Worm (Caenorhabditis elegans): ENCODE measurements around the gene R12B2.7.

Gene R12B2.7

DNA sequence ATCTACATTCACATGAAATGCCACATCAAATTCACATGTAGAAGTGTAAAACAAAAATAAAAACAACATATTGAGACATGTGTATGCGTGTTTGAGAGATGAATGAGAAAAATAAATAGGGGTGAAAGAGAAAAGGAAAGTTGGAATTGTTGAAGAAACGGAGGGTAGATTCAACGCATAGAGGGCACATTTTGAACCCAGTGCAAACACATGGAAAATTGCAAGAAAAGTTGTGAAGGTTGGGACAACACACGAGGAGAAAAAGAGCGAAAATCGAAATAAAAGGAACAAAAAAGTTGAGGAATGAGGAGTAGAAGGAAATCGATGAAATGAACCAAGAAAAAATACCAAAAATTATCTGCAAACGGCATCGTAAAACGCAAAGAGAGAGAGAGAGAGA lies 24.8 kb downstream of the R12B2.7 start:
- no peak for TF ChIP-seq aha-1 (tag; optimal IDR thresholded peaks at IDR 0.05)
- peak; percentile 9 for TF ChIP-seq lin-14 (GFP tag; optimal IDR thresholded peaks at IDR 0.05)
- TF ChIP-seq dsc-1 (tag; optimal IDR thresholded peaks at IDR 0.05) = peak; percentile 57
- TF ChIP-seq blmp-1 (tag; optimal IDR thresholded peaks at IDR 0.05) = peak; percentile 57

- TF ChIP-seq grh-1 (GFP tag; IDR thresholded peaks at IDR 0.05) (no peak), swsn-7 (tag; optimal IDR thresholded peaks at IDR 0.05) (no peak), nhr-20 (tag; optimal IDR thresholded peaks at IDR 0.05) (no peak), unc-30 (tag; optimal IDR thresholded peaks at IDR 0.05) (no peak), nhr-11 (tag; optimal IDR thresholded peaks at IDR 0.05) (no peak), unc-98 (GFP tag; IDR thresholded peaks at IDR 0.05) (no peak), aha-1 (tag; optimal IDR thresholded peaks at IDR 0.05) (no peak), ceh-63 (GFP tag; optimal IDR thresholded peaks at IDR 0.05) (no peak), ztf-4 (tag; optimal IDR thresholded peaks at IDR 0.05) (no peak), vab-15 (tag; optimal IDR thresholded peaks at IDR 0.05) (no peak), blmp-1 (tag; optimal IDR thresholded peaks at IDR 0.05) (no peak), nhr-47 (tag; optimal IDR thresholded peaks at IDR 0.05) (peak; percentile 23), efl-1 (optimal IDR thresholded peaks at IDR 0.05) (no peak), efl-1 (GFP tag; optimal IDR thresholded peaks at IDR 0.05 in 1 of 2) (no peak), isw-1 (GFP tag; IDR thresholded peaks at IDR 0.05) (no peak), xbp-1 (tag; optimal IDR thresholded peaks at IDR 0.05) (no peak), hpl-2 (GFP tag; optimal IDR thresholded peaks at IDR 0.05) (no peak), ets-5 (GFP tag; IDR thresholded peaks at IDR 0.05) (no peak), nhr-90 (tag; optimal IDR thresholded peaks at IDR 0.05; ENCODE audit: poor library complexity) (no peak), C16A3.4 (tag; optimal IDR thresholded peaks at IDR 0.05) (no peak), nhr-28 (tag; optimal IDR thresholded peaks at IDR 0.05) (no peak), ama-1 (optimal IDR thresholded peaks at IDR 0.05) (peak; percentile 13), nhr-71 (tag; optimal IDR thresholded peaks at IDR 0.05) (peak; percentile 6), jun-1 (tag; optimal IDR thresholded peaks at IDR 0.05) (peak; percentile 16), C04F5.9 (tag; optimal IDR thresholded peaks at IDR 0.05) (no peak), mdl-1 (tag; optimal IDR thresholded peaks at IDR 0.05) (no peak), mef-2 (tag; optimal IDR thresholded peaks at IDR 0.05) (no peak), pax-3 (tag; optimal IDR thresholded peaks at IDR 0.05) (peak; percentile 20), egl-27 (tag; optimal IDR thresholded peaks at IDR 0.05) (no peak), fkh-8 (tag; optimal IDR thresholded peaks at IDR 0.05) (peak; percentile 16), lir-3 (tag; optimal IDR thresholded peaks at IDR 0.05; ENCODE audit: poor library complexity) (no peak), lin-14 (GFP tag; optimal IDR thresholded peaks at IDR 0.05) (peak; percentile 7), lin-15B (tag; optimal IDR thresholded peaks at IDR 0.05) (no peak), tlp-1 (tag; optimal IDR thresholded peaks at IDR 0.05) (no peak), ces-1 (GFP tag; optimal IDR thresholded peaks at IDR 0.05) (no peak), skn-1 (tag; optimal IDR thresholded peaks at IDR 0.05) (no peak), unc-130 (tag; optimal IDR thresholded peaks at IDR 0.05) (no peak), hlh-4 (tag; optimal IDR thresholded peaks at IDR 0.05) (no peak), elt-3 (tag; optimal IDR thresholded peaks at IDR 0.05) (no peak), lsy-2 (tag; optimal IDR thresholded peaks at IDR 0.05) (peak in 1 of 2 experiments; percentile 11), ceh-88 (GFP tag; IDR thresholded peaks at IDR 0.05) (no peak), nhr-85 (tag) (no peak), fos-1 (tag; optimal IDR thresholded peaks at IDR 0.05) (no peak), rnt-1 (tag; optimal IDR thresholded peaks at IDR 0.05) (no peak), nhr-77 (tag; optimal IDR thresholded peaks at IDR 0.05) (no peak), ceh-90 (tag; optimal IDR thresholded peaks at IDR 0.05) (no peak), pqm-1 (tag; optimal IDR thresholded peaks at IDR 0.05) (peak; percentile 72), aly-2 (tag; optimal IDR thresholded peaks at IDR 0.05) (no peak), nhr-19 (GFP tag; conservative IDR thresholded peaks at IDR 0.05) (no peak), C34B4.2 (tag; optimal IDR thresholded peaks at IDR 0.05) (no peak), elt-2 (tag; optimal IDR thresholded peaks at IDR 0.05) (peak; percentile 11), tbx-2 (tag; optimal IDR thresholded peaks at IDR 0.05) (no peak)
Measured at ce11 chrIII:5840277-5840676, 25.4 kb downstream of the R12B2.7 start.

Data from whole organism, L1 larva.